Worm (Caenorhabditis elegans) whole organism, L2 larva: Measurements from ENCODE around the gene max-2.

Experiments
- F13H6.1 ChIP-seq: sonication (generic microtip); optimal IDR thresholded peaks from 2 replicates; lab custom pipeline; 2016; ENCODE audit warnings: missing genetic modification characterization, missing compliant biosample characterization
- aly-2 ChIP-seq: fragments of 150-350 bp; optimal IDR thresholded peaks from 2 replicates; lab custom pipeline; 2014; ENCODE audit warnings: missing biosample characterization, missing genetic modification characterization
- ama-1 ChIP-seq: fragments of 150-350 bp; optimal IDR thresholded peaks from 2 replicates; lab custom pipeline; 2018; ENCODE audit warnings: inconsistent platforms
- lin-39 ChIP-seq: fragments of 150-350 bp; optimal IDR thresholded peaks from 2 replicates; lab custom pipeline; 2014; ENCODE audit warnings: missing biosample characterization, missing genetic modification reagents, missing genetic modification characterization
- nhr-25 ChIP-seq: fragments of 150-350 bp; sonication (generic microtip); optimal IDR thresholded peaks from 3 replicates; lab custom pipeline; 2014; ENCODE audit warnings: missing biosample characterization, missing genetic modification characterization
- skn-1 ChIP-seq: sonication (generic microtip); optimal IDR thresholded peaks from 2 replicates; lab custom pipeline; 2017; ENCODE audit warnings: missing biosample characterization, missing genetic modification characterization
- snpc-4 ChIP-seq: fragments of 150-350 bp; optimal IDR thresholded peaks from 2 replicates; lab custom pipeline; 2014; ENCODE audit warnings: missing biosample characterization, missing genetic modification characterization

DNA sequence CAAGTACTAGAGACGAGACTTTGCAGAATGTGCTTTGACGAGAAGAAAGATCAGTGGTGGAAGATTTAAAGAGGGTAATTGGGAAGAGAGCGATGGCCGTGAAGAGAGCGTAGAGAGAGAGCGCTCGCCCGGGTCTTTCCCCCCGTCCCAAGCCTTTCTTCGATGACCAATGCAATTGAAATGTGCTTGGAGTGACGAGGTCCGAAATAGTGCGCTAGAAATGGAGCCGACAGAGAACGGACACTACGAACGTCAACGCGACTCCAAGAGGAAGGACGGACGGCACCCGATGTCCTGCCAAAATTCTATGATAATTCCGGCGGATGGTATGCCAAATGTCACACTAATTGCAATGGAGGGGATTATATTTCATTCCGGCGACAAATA lies 4.4 kb upstream of the max-2 start:
- TF ChIP-seq ama-1 (no peak), aly-2 (tag; lab: Kevin White, UChicago) (no peak), lin-39 (tag; lab: Kevin White, UChicago) (no peak), nhr-25 (tag; lab: Kevin White, UChicago) (no peak), F13H6.1 (tag; lab: Kevin White, UChicago) (no peak), snpc-4 (tag; lab: Kevin White, UChicago) (no peak), skn-1 (tag; lab: Kevin White, UChicago) (no peak)
